Fruit fly (Drosophila melanogaster): Measurements from ENCODE around the gene CG42525.

dm6 chr3L:3142516-3143382, 46.8 kb downstream of the CG42525 start:
- no peak for TF ChIP-seq pan (optimal IDR thresholded peaks at IDR 0.05)
- TF ChIP-seq usp (GFP tag; optimal IDR thresholded peaks at IDR 0.05) = no peak
- no peak for TF ChIP-seq psq (optimal IDR thresholded peaks at IDR 0.05)
- no peak for TF ChIP-seq Dll (optimal IDR thresholded peaks at IDR 0.05)
